Worm (Caenorhabditis elegans) whole organism, dauer: ENCODE measurements around the gene F46C5.2.

Source experiments
- unc-62 ChIP-seq: sonication (generic microtip); optimal IDR thresholded peaks from 2 replicates; lab custom pipeline; 2017; ENCODE audit warnings: missing biosample characterization, missing genetic modification reagents, missing genetic modification characterization

Gene F46C5.2

ce11 chrII:8829189-8829588 is at the start of gene F46C5.2:
F46C5.2 (minus strand) TSS chrII:8829289.
- no peak for TF ChIP-seq unc-62

DNA sequence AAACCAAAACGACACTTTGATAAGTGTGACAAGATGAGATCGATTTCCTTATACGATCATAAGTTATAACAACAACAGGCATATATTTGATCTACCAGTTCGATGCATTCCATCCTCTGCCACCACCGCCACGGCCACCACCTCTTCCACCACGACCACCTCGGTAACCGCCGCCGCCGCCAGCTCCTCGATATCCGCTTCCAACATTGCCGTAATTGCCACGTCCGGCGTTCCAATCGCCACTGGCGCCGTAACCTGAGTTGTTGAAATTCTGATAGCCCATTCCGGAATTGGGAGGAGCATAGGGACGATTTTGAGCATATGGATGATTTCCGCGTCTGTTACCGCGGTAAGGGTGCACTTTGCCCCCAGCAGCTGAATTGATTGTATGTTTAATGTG is 49.4 kb upstream of the F46C5.2 start:
- TF ChIP-seq unc-62 = no peak

DNA sequence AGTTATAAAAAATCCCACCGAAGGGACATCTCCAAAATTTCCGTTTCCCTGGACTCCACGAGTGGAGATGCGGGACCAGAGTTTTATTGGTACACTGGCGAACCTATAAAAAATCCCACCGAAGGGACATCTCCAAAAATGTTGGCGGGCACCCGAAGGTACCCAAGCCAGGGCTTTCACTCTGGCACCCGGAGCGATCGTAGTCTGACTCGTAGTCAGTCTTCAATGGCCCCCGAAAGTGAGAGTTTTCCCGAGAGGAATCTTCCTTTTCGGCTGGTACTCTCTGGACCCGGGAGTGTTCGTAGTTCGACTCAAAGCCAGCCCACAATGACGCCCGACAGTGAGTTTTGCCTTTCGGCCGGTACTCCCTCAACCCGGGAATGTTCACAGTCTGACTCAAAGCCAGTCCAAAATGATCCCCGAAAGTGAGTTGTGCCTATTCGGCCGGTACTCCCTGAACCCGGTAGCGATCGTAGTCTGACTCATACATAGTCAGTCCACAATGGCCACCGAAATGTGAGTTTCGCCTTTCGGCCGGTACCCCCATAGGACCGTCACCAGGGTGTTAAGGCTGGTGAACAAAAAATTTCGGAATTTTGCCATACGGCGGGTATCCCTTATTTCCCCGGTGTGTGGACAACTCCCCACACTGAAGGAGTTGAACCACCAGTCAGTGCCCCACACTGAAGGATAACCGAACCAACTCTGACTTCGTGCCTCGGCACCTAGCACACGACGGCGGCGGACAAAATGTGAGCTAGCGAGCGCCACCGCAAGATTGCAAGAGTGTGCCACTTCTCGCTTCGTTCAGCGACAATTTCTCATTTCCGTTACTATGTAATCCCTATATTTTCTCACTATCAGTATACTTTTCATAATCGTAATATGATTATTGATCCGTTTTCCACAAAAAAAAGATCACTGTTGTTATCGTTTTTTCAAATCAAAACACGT is 48.2 kb upstream of the F46C5.2 start:
- TF ChIP-seq unc-62 = no peak

DNA sequence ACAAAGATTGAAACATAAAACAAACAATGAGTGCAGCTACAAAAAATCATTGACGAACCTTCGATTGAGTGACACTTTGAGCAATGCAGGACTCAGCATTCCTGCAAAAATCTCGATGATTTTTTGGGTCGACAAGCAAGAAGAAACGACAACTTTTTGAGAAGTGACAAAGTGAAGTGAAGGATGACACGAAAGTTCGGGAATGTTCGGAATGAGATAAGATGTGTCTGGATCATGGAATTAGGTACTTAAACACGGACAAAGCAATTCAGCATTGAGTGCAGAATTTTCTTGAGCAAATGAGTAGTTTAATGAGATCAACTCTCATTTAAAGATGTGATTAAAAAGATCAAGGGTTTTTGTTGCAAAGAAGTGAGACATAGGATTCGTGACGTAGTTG is 44.8 kb upstream of the F46C5.2 start, which contains the start of gene T07D4.2:
Gene T07D4.2, minus strand, starts transcription at position 101 of the 400 bp plus-strand sequence.
- no peak for TF ChIP-seq unc-62

- no peak for TF ChIP-seq unc-62
Measured at ce11 chrII:8866844-8867243, 37.8 kb upstream of the F46C5.2 start.

DNA sequence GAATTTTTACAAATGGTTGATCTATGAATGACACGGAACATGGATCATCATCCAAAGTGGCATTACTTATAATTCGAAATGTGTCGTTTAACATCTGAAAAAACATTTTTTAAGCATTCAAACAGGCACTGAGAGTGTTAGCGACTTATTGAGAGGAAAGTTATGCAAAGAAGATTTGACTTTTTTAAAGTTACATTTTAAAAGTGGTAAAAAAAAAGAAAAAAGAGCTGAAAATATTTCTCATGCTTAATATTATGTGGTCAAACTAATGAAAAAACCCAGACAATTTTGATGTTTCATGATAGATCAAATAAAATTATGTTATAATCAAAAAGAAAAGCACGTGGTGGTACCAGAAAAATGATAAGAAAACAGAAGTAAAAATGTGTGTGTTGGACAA is 36.0 kb upstream of the F46C5.2 start, which contains the start of gene npr-20:
Gene npr-20, minus strand, starts transcription at position 101 of the 400 bp plus-strand sequence.
- TF ChIP-seq unc-62 = no peak

- no peak for TF ChIP-seq unc-62
Measured at ce11 chrII:8859596-8859995, 30.5 kb upstream of the F46C5.2 start, which contains the start of gene snb-6. snb-6 (minus strand) TSS chrII:8859696.

DNA sequence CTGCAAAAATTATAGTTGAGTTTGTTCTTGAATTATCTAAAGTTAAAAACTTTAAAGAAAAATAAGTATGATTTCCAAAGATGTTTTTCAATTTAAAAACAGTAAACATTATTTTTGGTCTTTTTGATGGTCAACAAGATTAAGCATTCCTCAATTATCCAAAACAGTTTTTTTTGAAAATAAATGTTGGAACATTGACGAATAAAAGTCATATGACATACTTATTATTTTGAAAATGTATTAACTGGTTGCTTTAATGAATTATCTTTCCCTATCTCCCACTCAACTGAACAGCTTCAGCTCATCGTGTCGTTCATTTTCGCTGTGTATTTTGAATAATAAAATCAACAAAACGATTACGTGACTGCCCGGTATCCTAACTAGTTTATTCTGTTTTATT is 28.0 kb upstream of the F46C5.2 start:
- TF ChIP-seq unc-62 = no peak

ce11 chrII:8856524-8856923 is 27.4 kb upstream of the F46C5.2 start:
- no peak for TF ChIP-seq unc-62

- no peak for TF ChIP-seq unc-62
Measured at ce11 chrII:8854874-8855273, 25.8 kb upstream of the F46C5.2 start.

- no peak for TF ChIP-seq unc-62
Measured at ce11 chrII:8853960-8854359, 24.9 kb upstream of the F46C5.2 start.

DNA sequence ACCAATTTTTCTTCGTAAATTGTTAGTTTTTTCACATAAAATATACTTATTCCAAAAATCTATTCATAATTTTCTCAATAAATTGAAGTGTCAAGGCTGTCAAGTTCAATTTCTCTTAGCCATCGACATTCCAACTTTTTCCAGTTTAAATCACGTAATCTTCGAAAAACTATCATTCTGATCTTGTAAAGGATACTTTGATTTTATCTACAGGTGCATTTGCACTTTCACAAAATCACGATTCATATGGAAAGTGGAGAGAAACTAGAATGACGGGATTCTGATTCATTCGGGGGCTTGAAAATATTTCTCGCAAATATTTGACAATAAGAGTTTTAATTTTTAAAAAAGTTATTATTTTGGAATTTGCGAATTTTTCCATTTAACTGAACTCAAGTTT is 24.1 kb upstream of the F46C5.2 start:
- no peak for TF ChIP-seq unc-62

ce11 chrII:8851996-8852587 is 23.0 kb upstream of the F46C5.2 start, which contains the start of gene oac-46:
oac-46 (minus strand) TSS chrII:8852096.
- TF ChIP-seq unc-62 = no peak

ce11 chrII:8848984-8849383 is 19.9 kb upstream of the F46C5.2 start:
- no peak for TF ChIP-seq unc-62

DNA sequence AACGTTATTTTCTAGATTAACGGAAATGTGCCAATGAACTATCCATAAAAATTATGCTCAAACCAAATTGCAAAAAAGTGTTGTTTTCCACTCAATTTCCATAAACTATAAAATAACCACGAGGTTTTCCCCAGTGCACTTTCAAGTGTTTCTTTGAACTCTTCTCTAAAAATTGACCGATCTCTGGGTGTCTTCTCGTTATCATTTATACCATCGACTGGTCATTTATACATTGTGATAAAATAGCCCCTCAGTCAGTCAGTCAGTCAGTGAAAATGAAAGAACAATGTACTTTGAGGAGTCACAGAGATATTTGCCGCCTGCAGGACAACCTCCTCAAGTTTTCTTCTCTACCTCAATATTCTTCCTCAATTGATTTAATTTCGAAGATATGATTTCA is 16.8 kb upstream of the F46C5.2 start:
- TF ChIP-seq unc-62 = no peak

ce11 chrII:8845298-8845697 is 16.2 kb upstream of the F46C5.2 start, which contains the start of gene agxt-1:
agxt-1 (plus strand) TSS chrII:8845598.
- no peak for TF ChIP-seq unc-62

- TF ChIP-seq unc-62 = no peak
Measured at ce11 chrII:8844465-8845126, 15.5 kb upstream of the F46C5.2 start, which contains the start of gene F46C5.6. F46C5.6 (minus strand) TSS chrII:8844515.
